Fruit fly (Drosophila melanogaster): ENCODE measurements around the gene Rpt3.

Gene Rpt3

dm6 chrX:11087384-11087783 lies 37.5 kb upstream of the Rpt3 start:
- peak; percentile 7 for TF ChIP-seq N (GFP tag; optimal IDR thresholded peaks at IDR 0.05)
- no peak for TF ChIP-seq usp (GFP tag; optimal IDR thresholded peaks at IDR 0.05)

- TF ChIP-seq sv (GFP tag; optimal IDR thresholded peaks at IDR 0.05): no peak
- no peak for TF ChIP-seq Dif (GFP tag; optimal IDR thresholded peaks at IDR 0.05; ENCODE audit: partially characterized antibody)
- no peak for TF ChIP-seq Myc (optimal IDR thresholded peaks at IDR 0.05)
- no peak for TF ChIP-seq GATAd (GFP tag; optimal IDR thresholded peaks at IDR 0.05)
- peak; percentile 23 for TF ChIP-seq ey (GFP tag; optimal IDR thresholded peaks at IDR 0.05)
- peak; percentile 34 for TF ChIP-seq Sp1 (GFP tag; optimal IDR thresholded peaks at IDR 0.05)
- no peak for TF ChIP-seq psq (GFP tag; optimal IDR thresholded peaks at IDR 0.05)
- TF ChIP-seq br (GFP tag; optimal IDR thresholded peaks at IDR 0.05): peak; percentile 22
- TF ChIP-seq fru (GFP tag; optimal IDR thresholded peaks at IDR 0.05): peak; percentile 42
- TF ChIP-seq h (GFP tag; optimal IDR thresholded peaks at IDR 0.05): no peak
- TF ChIP-seq CG32264 (GFP tag; optimal IDR thresholded peaks at IDR 0.05): no peak
- TF ChIP-seq dl (GFP tag; optimal IDR thresholded peaks at IDR 0.05; ENCODE audit: insufficient read depth in 1 of 2, partially characterized antibody in 2 of 2): no peak
- TF ChIP-seq Abd-B (GFP tag; optimal IDR thresholded peaks at IDR 0.05): no peak
- TF ChIP-seq CrebA (GFP tag; optimal IDR thresholded peaks at IDR 0.05; ENCODE audit: borderline replicate concordance): no peak
- TF ChIP-seq jim (GFP tag; optimal IDR thresholded peaks at IDR 0.05): no peak
- TF ChIP-seq tai (GFP tag; optimal IDR thresholded peaks at IDR 0.05): no peak
- no peak for TF ChIP-seq N (GFP tag; optimal IDR thresholded peaks at IDR 0.05)
- TF ChIP-seq pan (optimal IDR thresholded peaks at IDR 0.05): no peak
- no peak for TF ChIP-seq usp (GFP tag; optimal IDR thresholded peaks at IDR 0.05)
- peak; percentile 3 for TF ChIP-seq woc (GFP tag; optimal IDR thresholded peaks at IDR 0.05)
- peak; percentile 55 for TF ChIP-seq HLH106 (tag; optimal IDR thresholded peaks at IDR 0.05)
- no peak for TF ChIP-seq rgr (GFP tag; optimal IDR thresholded peaks at IDR 0.05)
- no peak for TF ChIP-seq foxo (GFP tag; optimal IDR thresholded peaks at IDR 0.05)
- no peak for TF ChIP-seq CG9705 (GFP tag; optimal IDR thresholded peaks at IDR 0.05)
- TF ChIP-seq Hr83 (GFP tag; optimal IDR thresholded peaks at IDR 0.05; ENCODE audit: poor library complexity, severe bottlenecking): no peak
- no peak for TF ChIP-seq Jra (GFP tag; optimal IDR thresholded peaks at IDR 0.05)
- TF ChIP-seq dsf (GFP tag; optimal IDR thresholded peaks at IDR 0.05; ENCODE audit: borderline replicate concordance): no peak
- no peak for TF ChIP-seq Mio (GFP tag; optimal IDR thresholded peaks at IDR 0.05)
- TF ChIP-seq sage (GFP tag; optimal IDR thresholded peaks at IDR 0.05): no peak
- no peak for TF ChIP-seq Rel (GFP tag; optimal IDR thresholded peaks at IDR 0.05)
- TF ChIP-seq Rel (tag; optimal IDR thresholded peaks at IDR 0.05): peak; percentile 50
- no peak for TF ChIP-seq OdsH (GFP tag; optimal IDR thresholded peaks at IDR 0.05)
- TF ChIP-seq Hnf4 (GFP tag; optimal IDR thresholded peaks at IDR 0.05): no peak
- no peak for TF ChIP-seq Vsx2 (GFP tag; optimal IDR thresholded peaks at IDR 0.05; ENCODE audit: partially characterized antibody)
- TF ChIP-seq dmrt93B (GFP tag; optimal IDR thresholded peaks at IDR 0.05): no peak
- TF ChIP-seq Dfd (GFP tag; optimal IDR thresholded peaks at IDR 0.05): no peak
- TF ChIP-seq lola (GFP tag; optimal IDR thresholded peaks at IDR 0.05): no peak
- no peak for TF ChIP-seq brk (GFP tag; optimal IDR thresholded peaks at IDR 0.05)
- TF ChIP-seq Hr78 (GFP tag; optimal IDR thresholded peaks at IDR 0.05): no peak
Measured at dm6 chrX:11088778-11089340, 36.0 kb upstream of the Rpt3 start, which contains the start of gene Vago. TSS of gene Vago (plus strand) at chrX:11089290.

- TF ChIP-seq Myc (optimal IDR thresholded peaks at IDR 0.05) (no peak), h (GFP tag; optimal IDR thresholded peaks at IDR 0.05) (no peak), foxo (GFP tag; optimal IDR thresholded peaks at IDR 0.05) (no peak), Jra (GFP tag; optimal IDR thresholded peaks at IDR 0.05) (no peak)
Measured at dm6 chrX:11090161-11090560, 34.7 kb upstream of the Rpt3 start, which contains the start of gene CG2076. TSS of gene CG2076 (plus strand) at chrX:11090210.
